Worm (Caenorhabditis elegans) whole organism, young adult: Measurements from ENCODE around the gene C11D2.4.

ENCODE experiments used
- B0035.1 ChIP-seq: sonication (generic microtip); optimal IDR thresholded peaks from 2 replicates; lab custom pipeline; 2016; ENCODE audit warnings: missing genetic modification characterization, mild to moderate bottlenecking, missing compliant biosample characterization, missing genotype, missing genetic modification reagents
- B0261.1 ChIP-seq: sonication (generic microtip); optimal IDR thresholded peaks from 2 replicates; lab custom pipeline; 2016; ENCODE audit warnings: mild to moderate bottlenecking, missing genetic modification characterization, moderate library complexity, missing compliant biosample characterization
- C06A6.2 ChIP-seq: fragments of 200-800 bp; sonication (Bioruptor generic); conservative IDR thresholded peaks from 2 replicates; pipeline ENCODE4 v1.3.6; 2022; ENCODE audit warnings: missing genetic modification characterization, missing compliant biosample characterization
- D2030.7 ChIP-seq: fragments of 200-800 bp; sonication (Bioruptor generic); IDR thresholded peaks from 2 replicates; pipeline ENCODE4 v1.3.6; 2022; ENCODE audit warnings: missing genetic modification reagents, missing genetic modification characterization, missing compliant biosample characterization
- F22D6.2 ChIP-seq: sonication (generic microtip); optimal IDR thresholded peaks from 2 replicates; lab custom pipeline; 2016; ENCODE audit warnings: mild to moderate bottlenecking, missing genetic modification characterization, missing compliant biosample characterization
- F37B4.10 ChIP-seq: fragments of 200-800 bp; sonication (Bioruptor generic); IDR thresholded peaks from 2 replicates; pipeline ENCODE4 v1.3.6; 2022; ENCODE audit warnings: missing genetic modification characterization, missing compliant biosample characterization
- F49E8.2 ChIP-seq: sonication (generic microtip); optimal IDR thresholded peaks from 3 replicates; lab custom pipeline; 2017; ENCODE audit warnings: missing genetic modification characterization, mild to moderate bottlenecking, missing compliant biosample characterization, antibody characterized with exemption, moderate library complexity; ENCODE audit not compliant: insufficient read depth
- F52B5.7 ChIP-seq: sonication (generic microtip); optimal IDR thresholded peaks from 2 replicates; lab custom pipeline; 2016; ENCODE audit warnings: mild to moderate bottlenecking, missing genetic modification characterization, missing compliant biosample characterization
- F55B11.4 ChIP-seq: sonication (generic microtip); optimal IDR thresholded peaks from 2 replicates; lab custom pipeline; 2016; ENCODE audit warnings: missing compliant biosample characterization, missing genetic modification characterization, borderline replicate concordance; ENCODE audit not compliant: insufficient read depth
- T07F8.4 ChIP-seq: sonication (generic microtip); optimal IDR thresholded peaks from 2 replicates; lab custom pipeline; 2016; ENCODE audit warnings: mild to moderate bottlenecking, missing genetic modification characterization, moderate library complexity, missing compliant biosample characterization
- T26A5.8 ChIP-seq: sonication (generic microtip); optimal IDR thresholded peaks from 2 replicates; lab custom pipeline; 2016; ENCODE audit warnings: missing genetic modification characterization, missing compliant biosample characterization
- Y95B8A.8 ChIP-seq: fragments of 200-800 bp; sonication (Bioruptor generic); IDR thresholded peaks from 2 replicates; pipeline ENCODE4 v1.3.6; 2022; ENCODE audit warnings: missing genetic modification reagents, missing genetic modification characterization, missing compliant biosample characterization
- athp-1 ChIP-seq: sonication (generic microtip); optimal IDR thresholded peaks from 2 replicates; lab custom pipeline; 2017; ENCODE audit warnings: mild to moderate bottlenecking, missing genetic modification characterization, missing compliant biosample characterization
- bed-1 ChIP-seq: fragments of 200-800 bp; sonication (Bioruptor generic); IDR thresholded peaks from 2 replicates; pipeline ENCODE4 v1.3.6; 2022; ENCODE audit warnings: missing genetic modification reagents, missing genetic modification characterization, missing compliant biosample characterization
- cebp-1 ChIP-seq, 2 experiments: fragments of 200-800 bp in 1 of 2; sonication (Bioruptor generic) in 1 of 2; sonication (generic microtip) in 1 of 2; IDR thresholded peaks in 1 of 2; optimal IDR thresholded peaks in 1 of 2; 2 replicates each; pipeline versions ENCODE4 v1.3.6 to Lab custom; 2017 to 2022; ENCODE audit warnings: missing compliant biosample characterization in 2 of 2, missing genetic modification characterization in 2 of 2, mild to moderate bottlenecking in 1 of 2, missing genetic modification reagents in 1 of 2, moderate library complexity in 1 of 2
- cebp-2 ChIP-seq: fragments of 200-800 bp; sonication (Bioruptor generic); IDR thresholded peaks from 2 replicates; pipeline ENCODE4 v1.3.6; 2022; ENCODE audit warnings: missing genetic modification characterization, missing compliant biosample characterization
- ceh-40 ChIP-seq: fragments of 200-800 bp; sonication (Bioruptor generic); IDR thresholded peaks from 2 replicates; pipeline ENCODE4 v1.3.6; 2022; ENCODE audit warnings: missing genetic modification characterization, missing compliant biosample characterization
- dox-1 ChIP-seq: fragments of 200-800 bp; sonication (Bioruptor generic); IDR thresholded peaks from 2 replicates; pipeline ENCODE4 v1.3.6; 2022; ENCODE audit warnings: missing genetic modification reagents, missing genetic modification characterization, missing compliant biosample characterization
- egl-44 ChIP-seq: fragments of 200-800 bp; sonication (Bioruptor generic); IDR thresholded peaks from 2 replicates; pipeline ENCODE4 v1.3.6; 2022; ENCODE audit warnings: missing genetic modification reagents, missing genetic modification characterization, missing compliant biosample characterization
- ekl-4 ChIP-seq: fragments of 200-800 bp; sonication (Bioruptor generic); IDR thresholded peaks from 2 replicates; pipeline ENCODE4 v1.3.6; 2022; ENCODE audit warnings: missing genetic modification reagents, missing genetic modification characterization, missing compliant biosample characterization
- hmg-20 ChIP-seq: fragments of 200-800 bp; sonication (Bioruptor generic); IDR thresholded peaks from 2 replicates; pipeline ENCODE4 v1.3.6; 2022; ENCODE audit warnings: missing genetic modification reagents, missing genetic modification characterization, missing compliant biosample characterization
- let-526 ChIP-seq: fragments of 200-800 bp; sonication (Bioruptor generic); IDR thresholded peaks from 2 replicates; pipeline ENCODE4 v1.3.6; 2022; ENCODE audit warnings: missing genetic modification reagents, missing genetic modification characterization, missing compliant biosample characterization
- let-607 ChIP-seq, 2 experiments: fragments of 200-800 bp in 1 of 2; sonication (Bioruptor generic) in 1 of 2; sonication (generic microtip) in 1 of 2; optimal IDR thresholded peaks; 2 replicates each; lab custom pipeline; 2016 to 2018; ENCODE audit warnings: mild to moderate bottlenecking in 2 of 2, missing compliant biosample characterization in 2 of 2, missing genetic modification characterization in 2 of 2, moderate library complexity in 2 of 2, missing genotype in 1 of 2
- lir-1 ChIP-seq: fragments of 200-800 bp; sonication (Bioruptor generic); conservative IDR thresholded peaks from 2 replicates; pipeline ENCODE4 v1.3.6; 2022; ENCODE audit warnings: missing genetic modification reagents, missing genetic modification characterization, missing compliant biosample characterization
- lsl-1 ChIP-seq: fragments of 200-800 bp; sonication (Bioruptor generic); optimal IDR thresholded peaks from 2 replicates; lab custom pipeline; 2018; ENCODE audit warnings: mild to moderate bottlenecking, missing genetic modification characterization, moderate library complexity, missing compliant biosample characterization
- lsy-27 ChIP-seq: sonication (generic microtip); optimal IDR thresholded peaks from 2 replicates; lab custom pipeline; 2017; ENCODE audit warnings: missing genetic modification characterization, mild to moderate bottlenecking, missing compliant biosample characterization, antibody characterized with exemption, missing genotype, borderline replicate concordance; ENCODE audit not compliant: insufficient read depth
- madf-6 ChIP-seq: fragments of 200-800 bp; sonication (Bioruptor generic); IDR thresholded peaks from 2 replicates; pipeline ENCODE4 v1.3.6; 2022; ENCODE audit warnings: missing genetic modification reagents, missing genetic modification characterization, missing compliant biosample characterization
- madf-8 ChIP-seq: fragments of 200-800 bp; sonication (Bioruptor generic); conservative IDR thresholded peaks from 2 replicates; pipeline ENCODE4 v1.3.6; 2022; ENCODE audit warnings: missing genetic modification reagents, missing genetic modification characterization, missing compliant biosample characterization
- mxl-1 ChIP-seq: sonication (generic microtip); optimal IDR thresholded peaks from 2 replicates; lab custom pipeline; 2016; ENCODE audit warnings: missing genetic modification characterization, missing compliant biosample characterization
- rcor-1 ChIP-seq: fragments of 200-800 bp; sonication (Bioruptor generic); IDR thresholded peaks from 2 replicates; pipeline ENCODE4 v1.3.6; 2022; ENCODE audit warnings: missing genetic modification reagents, missing genetic modification characterization, missing compliant biosample characterization
- sdz-38 ChIP-seq: sonication (generic microtip); optimal IDR thresholded peaks from 2 replicates; lab custom pipeline; 2016; ENCODE audit warnings: missing genotype, missing genetic modification characterization, missing compliant biosample characterization
- snpc-1.1 ChIP-seq: sonication (generic microtip); optimal IDR thresholded peaks from 2 replicates; lab custom pipeline; 2017; ENCODE audit warnings: missing genetic modification characterization, mild to moderate bottlenecking, missing compliant biosample characterization, antibody characterized with exemption, moderate library complexity, missing genotype, missing genetic modification reagents; ENCODE audit not compliant: insufficient read depth
- snpc-4 ChIP-seq, 5 experiments: fragments of 150-350 bp in 1 of 5; sonication (generic microtip) in 4 of 5; optimal IDR thresholded peaks; 2 replicates each; lab custom pipeline; 2014 to 2018; ENCODE audit warnings: missing genetic modification characterization in 5 of 5, missing biosample characterization in 3 of 5, antibody characterized with exemption in 2 of 5, mild to moderate bottlenecking in 2 of 5, missing compliant biosample characterization in 2 of 5, missing genotype in 2 of 5, moderate library complexity in 2 of 5, missing genetic modification reagents in 1 of 5
- sptf-2 ChIP-seq: fragments of 200-800 bp; sonication (Bioruptor generic); optimal IDR thresholded peaks from 2 replicates; lab custom pipeline; 2018; ENCODE audit warnings: mild to moderate bottlenecking, missing genetic modification characterization, missing compliant biosample characterization
- tbp1 ChIP-seq: fragments of 200-800 bp; sonication (Bioruptor generic); optimal IDR thresholded peaks from 2 replicates; lab custom pipeline; 2018; ENCODE audit warnings: mild to moderate bottlenecking, missing genetic modification characterization, missing compliant biosample characterization
- tlf-1 ChIP-seq: fragments of 200-800 bp; sonication (Bioruptor generic); optimal IDR thresholded peaks from 2 replicates; lab custom pipeline; 2018; ENCODE audit warnings: mild to moderate bottlenecking, missing genetic modification characterization, missing compliant biosample characterization
- unc-130 ChIP-seq: sonication (generic microtip); optimal IDR thresholded peaks from 2 replicates; lab custom pipeline; 2016; ENCODE audit warnings: missing genetic modification reagents, missing genetic modification characterization, missing compliant biosample characterization
- unc-62 ChIP-seq: fragments of 150-350 bp; optimal IDR thresholded peaks from 2 replicates; lab custom pipeline; 2014; ENCODE audit warnings: missing biosample characterization, missing genetic modification reagents, missing genetic modification characterization
- xnd-1 ChIP-seq: sonication (generic microtip); optimal IDR thresholded peaks from 2 replicates; lab custom pipeline; 2016; ENCODE audit warnings: missing genotype, missing genetic modification reagents, missing genetic modification characterization, missing compliant biosample characterization
- zfh-2 ChIP-seq: fragments of 200-800 bp; sonication (Bioruptor generic); conservative IDR thresholded peaks from 2 replicates; pipeline ENCODE4 v1.3.6; 2022; ENCODE audit warnings: missing genetic modification reagents, missing genetic modification characterization, missing compliant biosample characterization
- zim-3 ChIP-seq: sonication (generic microtip); optimal IDR thresholded peaks from 2 replicates; lab custom pipeline; 2017; ENCODE audit warnings: mild to moderate bottlenecking, missing genetic modification characterization, moderate library complexity, missing compliant biosample characterization
- ztf-25 ChIP-seq: fragments of 200-800 bp; sonication (Bioruptor generic); IDR thresholded peaks from 2 replicates; pipeline ENCODE4 v1.3.6; 2022; ENCODE audit warnings: missing genetic modification reagents, missing genetic modification characterization, missing compliant biosample characterization
- ztf-26 ChIP-seq: sonication (generic microtip); optimal IDR thresholded peaks from 2 replicates; lab custom pipeline; 2017; ENCODE audit warnings: missing genetic modification characterization, missing compliant biosample characterization
- ztf-28 ChIP-seq: fragments of 200-800 bp; sonication (Bioruptor generic); IDR thresholded peaks from 2 replicates; pipeline ENCODE4 v1.3.6; 2022; ENCODE audit warnings: missing genetic modification reagents, missing genetic modification characterization, missing compliant biosample characterization
- ztf-3 ChIP-seq: fragments of 200-800 bp; sonication (Bioruptor generic); optimal IDR thresholded peaks from 2 replicates; lab custom pipeline; 2018; ENCODE audit warnings: mild to moderate bottlenecking, missing genetic modification characterization, missing compliant biosample characterization
- ztf-6 ChIP-seq: fragments of 200-800 bp; sonication (Bioruptor generic); IDR thresholded peaks from 2 replicates; pipeline ENCODE4 v1.3.6; 2022; ENCODE audit warnings: missing genetic modification reagents, missing genetic modification characterization, missing compliant biosample characterization

Gene C11D2.4

ce11 chrIV:6117741-6118265 is 39.0 kb downstream of the C11D2.4 start, which contains the start of gene zen-4 (continued):
- TF ChIP-seq F37B4.10 (no peak), cebp-2 (GFP tag; lab: Robert Waterston, UW) (peak; percentile 76; the same call in 1 of the 2 replicates), hmg-20 (GFP tag; lab: Robert Waterston, UW) (peak; percentile 84), F55B11.4 (no peak), zfh-2 (GFP tag; lab: Robert Waterston, UW) (no peak), snpc-4 (GFP tag; optimal IDR thresholded peaks at IDR 0.05; lab: Kevin White, UChicago) (peak; percentile 99), snpc-4 (tag; optimal IDR thresholded peaks at IDR 0.05; lab: Kevin White, UChicago) (peak; percentile 98 to 99 (median 98)), Y95B8A.8 (GFP tag; lab: Robert Waterston, UW) (peak; percentile 83; the same call in 1 of the 2 replicates), bed-1 (no peak), ztf-25 (no peak), ceh-40 (no peak), B0035.1 (tag; lab: Kevin White, UChicago) (no peak), F49E8.2 (tag; lab: Kevin White, UChicago) (peak; percentile 99), lsl-1 (GFP tag; lab: Kevin White, UChicago) (peak; percentile 86), madf-6 (peak; percentile 91), sdz-38 (tag; lab: Kevin White, UChicago) (no peak), tbp1 (peak; percentile 82), let-526 (GFP tag; lab: Robert Waterston, UW) (peak; percentile 69; the same call in 1 of the 2 replicates), zim-3 (tag; lab: Kevin White, UChicago) (no peak), ztf-28 (GFP tag; lab: Robert Waterston, UW) (0 out of 2 replicates have a peak, but pooled peaks have one; percentile 54), B0261.1 (no peak), rcor-1 (GFP tag; lab: Robert Waterston, UW) (peak; percentile 94), ekl-4 (GFP tag; lab: Robert Waterston, UW) (peak; percentile 92), madf-8 (GFP tag; lab: Robert Waterston, UW) (peak; percentile 75), lsy-27 (tag; lab: Kevin White, UChicago) (no peak), ztf-6 (no peak), C06A6.2 (GFP tag; lab: Robert Waterston, UW) (no peak), unc-62 (no peak), let-607 (tag; optimal IDR thresholded peaks at IDR 0.05; lab: Kevin White, UChicago) (no peak), mxl-1 (tag; lab: Kevin White, UChicago) (no peak), F22D6.2 (tag; lab: Kevin White, UChicago) (no peak), D2030.7 (peak; percentile 95), T26A5.8 (tag; lab: Kevin White, UChicago) (no peak), unc-130 (peak; percentile 82), ztf-26 (tag; lab: Kevin White, UChicago) (no peak), sptf-2 (GFP tag; lab: Kevin White, UChicago) (peak; percentile 20), T07F8.4 (tag; lab: Kevin White, UChicago) (peak; percentile 36), athp-1 (tag; lab: Kevin White, UChicago) (peak; percentile 80), cebp-1 (GFP tag; IDR thresholded peaks at IDR 0.05; lab: Robert Waterston, UW) (no peak), cebp-1 (tag; optimal IDR thresholded peaks at IDR 0.05; lab: Kevin White, UChicago) (peak; percentile 42), ztf-3 (GFP tag; lab: Kevin White, UChicago) (no peak), lir-1 (GFP tag; lab: Robert Waterston, UW) (no peak), dox-1 (no peak; the same call in 1 of the 2 replicates), F52B5.7 (tag; lab: Kevin White, UChicago) (no peak), xnd-1 (tag; lab: Kevin White, UChicago) (peak; percentile 66), egl-44 (GFP tag; lab: Robert Waterston, UW) (no peak), snpc-1.1 (tag; lab: Kevin White, UChicago) (peak; percentile 97), tlf-1 (GFP tag; lab: Kevin White, UChicago) (peak; percentile 93)
